Worm (Caenorhabditis elegans) whole organism, L1 larva: ENCODE measurements around the gene C08E8.5.

Experiments used
- C16A3.4 ChIP-seq: fragments of 150-350 bp; optimal IDR thresholded peaks from 2 replicates; lab custom pipeline; 2014; ENCODE audit warnings: missing biosample characterization, missing genetic modification characterization
- efl-1 ChIP-seq, 4 experiments: fragments of 150-350 bp; optimal IDR thresholded peaks in 3 of 4; peaks in 1 of 4; 1 replicate in 1 of 4; 2 replicates in 3 of 4; lab custom pipeline; 2014; ENCODE audit warnings: missing biosample characterization in 2 of 4, missing genetic modification characterization in 2 of 4, missing genetic modification reagents in 2 of 4
- fkh-10 ChIP-seq: sonication (generic microtip); optimal IDR thresholded peaks from 2 replicates; lab custom pipeline; 2017; ENCODE audit warnings: missing biosample characterization, missing genetic modification reagents, missing genetic modification characterization
- fkh-8 ChIP-seq: sonication (generic microtip); optimal IDR thresholded peaks from 2 replicates; lab custom pipeline; 2016; ENCODE audit warnings: mild to moderate bottlenecking, missing genetic modification characterization, missing compliant biosample characterization
- lin-39 ChIP-seq: fragments of 150-350 bp; optimal IDR thresholded peaks from 2 replicates; lab custom pipeline; 2014; ENCODE audit warnings: missing biosample characterization, missing genetic modification reagents, missing genetic modification characterization
- lsy-2 ChIP-seq, 2 experiments: fragments of 150-350 bp; optimal IDR thresholded peaks; 2 replicates each; lab custom pipeline; 2014; ENCODE audit warnings: missing biosample characterization in 2 of 2, missing genetic modification characterization in 2 of 2
- nhr-77 ChIP-seq: fragments of 150-350 bp; optimal IDR thresholded peaks from 2 replicates; lab custom pipeline; 2014; ENCODE audit warnings: missing biosample characterization, missing genetic modification characterization
- pax-3 ChIP-seq: fragments of 200-800 bp; sonication (Bioruptor generic); optimal IDR thresholded peaks from 2 replicates; lab custom pipeline; 2018; ENCODE audit warnings: mild to moderate bottlenecking, missing genetic modification characterization, moderate library complexity, missing compliant biosample characterization
- snpc-4 ChIP-seq: fragments of 150-350 bp; optimal IDR thresholded peaks from 2 replicates; lab custom pipeline; 2014; ENCODE audit warnings: missing biosample characterization, missing genetic modification characterization
- tlp-1 ChIP-seq: fragments of 150-350 bp; optimal IDR thresholded peaks from 2 replicates; lab custom pipeline; 2014; ENCODE audit warnings: missing biosample characterization, missing genetic modification characterization
- zag-1 ChIP-seq: fragments of 150-350 bp; optimal IDR thresholded peaks from 2 replicates; lab custom pipeline; 2014; ENCODE audit warnings: missing biosample characterization, missing genetic modification characterization
- ztf-11 ChIP-seq, 2 experiments: sonication (generic microtip); optimal IDR thresholded peaks; 2 replicates each; lab custom pipeline; 2016 to 2017; ENCODE audit warnings: missing genetic modification characterization in 2 of 2, missing biosample characterization in 1 of 2, missing compliant biosample characterization in 1 of 2

DNA sequence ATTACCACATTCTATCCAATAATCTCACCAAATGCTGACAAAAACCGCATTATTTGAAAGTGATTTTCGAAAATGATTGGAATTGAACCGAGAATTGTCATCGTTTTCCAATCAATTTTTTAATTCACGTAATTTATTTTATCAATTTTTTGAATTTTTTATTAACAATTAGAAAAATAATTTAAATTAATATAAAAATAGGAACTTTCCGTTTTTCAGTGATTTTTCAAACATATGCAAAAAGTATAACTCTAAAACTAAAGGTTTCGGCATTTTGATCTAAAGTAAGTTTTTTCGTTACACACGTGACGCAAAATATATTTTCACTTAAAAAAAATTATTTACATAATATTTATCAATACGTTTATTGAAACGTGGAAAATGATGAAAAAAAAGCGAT is 34.4 kb upstream of the C08E8.5 start, which contains the start of gene Y51A2B.6:
- TF ChIP-seq fkh-8 (tag; lab: Kevin White, UChicago) = no peak
- TF ChIP-seq nhr-77 (tag; lab: Kevin White, UChicago) = no peak
- TF ChIP-seq C16A3.4 (tag; lab: Kevin White, UChicago) = no peak
- no peak for TF ChIP-seq zag-1
- TF ChIP-seq snpc-4 = no peak
- no peak for TF ChIP-seq lin-39 (tag; lab: Kevin White, UChicago)
- no peak for TF ChIP-seq efl-1 (optimal IDR thresholded peaks at IDR 0.05; lab: Kevin White, UChicago)
- no peak for TF ChIP-seq efl-1 (GFP tag; optimal IDR thresholded peaks at IDR 0.05 in 1 of 2; lab: Kevin White, UChicago)
- no peak for TF ChIP-seq fkh-10 (GFP tag; lab: Kevin White, UChicago)
- TF ChIP-seq tlp-1 (tag; lab: Kevin White, UChicago) = no peak
- TF ChIP-seq pax-3 (tag; lab: Kevin White, UChicago) = no peak
- no peak for TF ChIP-seq lsy-2 (tag; optimal IDR thresholded peaks at IDR 0.05; lab: Kevin White, UChicago)
- no peak for TF ChIP-seq ztf-11 (tag; optimal IDR thresholded peaks at IDR 0.05; lab: Kevin White, UChicago)
